Worm (Caenorhabditis elegans) whole organism, dauer: ENCODE results near the gene tbck-1.
"Not testable (repeated sequence)": the region's sequence is repeated elsewhere in the genome, so short reads cannot be mapped to it uniquely, and the experiment has no call there.

ENCODE experiments used
- unc-62 ChIP-seq: sonication (generic microtip); optimal IDR thresholded peaks from 2 replicates; lab custom pipeline; 2017; ENCODE audit warnings: missing biosample characterization, missing genetic modification reagents, missing genetic modification characterization

tbck-1 gene

ce11 chrII:4815356-4815755 is 13.0 kb upstream of the tbck-1 start:
- TF ChIP-seq unc-62 (GFP tag; lab: Kevin White, UChicago), result no peak

DNA sequence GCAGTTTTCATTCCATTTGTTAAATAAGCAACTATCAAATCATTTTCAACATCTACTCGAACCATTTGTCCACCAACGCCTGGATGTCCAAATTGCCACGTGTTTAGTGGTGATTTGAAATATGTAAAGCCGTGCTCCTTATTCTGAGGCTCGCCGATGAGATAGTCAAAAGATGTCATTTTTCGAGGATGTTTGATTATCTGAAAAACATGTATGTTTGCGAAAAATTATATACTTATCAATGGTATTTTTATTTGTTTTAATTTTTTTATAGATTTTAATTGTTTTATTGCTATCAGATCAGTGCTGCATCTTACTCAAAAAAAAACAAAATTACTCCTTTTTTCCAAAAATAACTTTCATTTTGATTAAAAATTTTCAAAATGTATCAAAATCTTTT is 9.6 kb upstream of the tbck-1 start:
- no peak for TF ChIP-seq unc-62 (GFP tag; lab: Kevin White, UChicago)

DNA sequence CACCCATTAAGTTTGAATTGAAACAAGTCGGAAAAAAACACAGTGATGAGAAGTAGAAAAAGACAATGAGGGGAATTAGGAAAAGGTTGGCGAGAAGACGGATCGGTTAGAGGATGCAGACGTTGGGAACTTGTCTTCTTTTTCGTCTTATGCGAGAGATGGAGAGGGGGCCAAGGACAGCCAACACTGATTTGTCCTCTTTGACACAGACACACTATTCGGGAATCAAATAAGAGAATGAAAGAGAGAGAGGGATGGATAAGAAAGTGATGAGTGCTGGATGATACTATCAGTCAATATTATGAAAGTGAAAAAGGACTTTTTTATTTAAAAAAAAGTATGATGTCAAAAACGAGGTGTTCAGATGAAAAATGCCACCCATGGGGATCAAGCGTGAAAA is 6.6 kb upstream of the tbck-1 start, which contains the start of gene lact-5:
Gene lact-5 (minus strand): TSS at position 1 of the 400 bp plus-strand sequence.
- TF ChIP-seq unc-62 (GFP tag; lab: Kevin White, UChicago), result no peak

DNA sequence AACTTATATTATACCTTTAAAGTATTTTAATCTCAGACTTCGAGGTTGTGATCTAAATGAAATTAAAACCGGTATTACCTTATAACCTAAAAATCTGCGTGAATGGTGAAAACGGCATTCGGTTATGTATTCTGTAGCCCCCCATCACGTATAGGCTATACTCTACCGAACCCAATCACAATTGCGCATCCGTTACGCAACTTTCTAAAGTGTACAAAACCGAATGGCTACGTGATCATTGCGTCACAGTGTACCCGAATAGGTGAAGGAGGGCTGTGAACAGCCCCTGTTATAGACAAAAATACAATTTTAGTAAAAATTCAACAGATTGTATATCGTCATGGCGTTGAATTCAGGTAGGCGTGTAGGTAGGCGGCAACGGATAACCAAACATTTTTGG is 5.7 kb upstream of the tbck-1 start:
- TF ChIP-seq unc-62 (GFP tag; lab: Kevin White, UChicago), result no peak

DNA sequence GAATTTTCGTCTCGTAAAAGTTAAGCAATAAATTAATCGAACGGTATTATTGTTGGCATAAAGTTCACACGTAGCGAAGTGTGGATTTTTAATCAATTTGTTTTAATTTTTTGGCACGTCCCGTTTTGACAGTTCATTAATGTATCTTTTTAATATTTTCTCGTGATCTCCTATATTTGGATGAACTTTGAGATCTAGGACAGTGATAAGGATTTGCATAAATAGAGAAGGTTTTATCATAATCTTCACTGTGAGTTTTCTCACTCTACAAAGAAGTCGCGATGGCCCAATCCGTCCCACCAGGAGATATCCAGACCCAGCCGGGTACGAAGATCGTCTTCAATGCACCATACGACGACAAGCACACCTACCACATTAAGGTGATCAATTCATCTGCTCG is 3.2 kb upstream of the tbck-1 start, which contains the start of the genes C33F10.8 and msp-40:
Gene C33F10.8 (minus strand): TSS at position 101 of the 400 bp plus-strand sequence.
Gene msp-40 (plus strand): TSS at position 282 of the 400 bp plus-strand sequence.
- not testable (repeated sequence) for TF ChIP-seq unc-62 (GFP tag; lab: Kevin White, UChicago)

DNA sequence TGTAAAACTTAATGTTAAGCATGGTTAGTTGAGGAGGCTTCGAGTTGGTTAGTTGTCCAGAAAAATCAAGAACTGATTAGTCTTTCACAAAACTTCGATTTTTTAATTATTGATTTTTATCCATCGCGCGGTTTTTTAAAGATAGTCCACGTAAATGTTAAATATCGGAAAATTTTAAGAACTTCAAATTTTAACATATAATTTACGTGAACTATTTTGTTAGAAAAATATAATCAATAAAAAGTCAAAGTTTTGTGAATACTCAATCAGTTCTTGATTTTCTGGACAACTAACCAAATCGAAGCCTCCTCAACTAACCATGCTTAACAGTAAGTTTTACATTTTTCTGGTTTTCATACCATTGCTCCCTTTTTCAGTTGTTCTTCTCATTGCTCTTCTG is 6.4 kb downstream of the tbck-1 start, which contains the start of the genes C33F10.11 and C33F10.1:
Gene C33F10.11 (minus strand): TSS at position 101 of the 400 bp plus-strand sequence.
Gene C33F10.1 (plus strand): TSS at position 263 of the 400 bp plus-strand sequence.
- no peak for TF ChIP-seq unc-62 (GFP tag; lab: Kevin White, UChicago)

ce11 chrII:4837659-4838058 is 9.3 kb downstream of the tbck-1 start, which contains the start of gene C33F10.12:
TSS of gene C33F10.12 (minus strand) at chrII:4837759.
- TF ChIP-seq unc-62 (GFP tag; lab: Kevin White, UChicago), result no peak

ce11 chrII:4842143-4842658 is 13.8 kb downstream of the tbck-1 start, which contains the start of the genes T23B7.2 and nspd-4:
TSS of gene T23B7.2 (minus strand) at chrII:4842243.
TSS of gene nspd-4 (plus strand) at chrII:4842608.
- not testable (repeated sequence) for TF ChIP-seq unc-62 (GFP tag; lab: Kevin White, UChicago)

- TF ChIP-seq unc-62 (GFP tag; lab: Kevin White, UChicago), result no peak
Observed at ce11 chrII:4849885-4850284, 21.5 kb downstream of the tbck-1 start, which contains the start of gene T23B7.3. TSS of gene T23B7.3 (plus strand) at chrII:4850185.

DNA sequence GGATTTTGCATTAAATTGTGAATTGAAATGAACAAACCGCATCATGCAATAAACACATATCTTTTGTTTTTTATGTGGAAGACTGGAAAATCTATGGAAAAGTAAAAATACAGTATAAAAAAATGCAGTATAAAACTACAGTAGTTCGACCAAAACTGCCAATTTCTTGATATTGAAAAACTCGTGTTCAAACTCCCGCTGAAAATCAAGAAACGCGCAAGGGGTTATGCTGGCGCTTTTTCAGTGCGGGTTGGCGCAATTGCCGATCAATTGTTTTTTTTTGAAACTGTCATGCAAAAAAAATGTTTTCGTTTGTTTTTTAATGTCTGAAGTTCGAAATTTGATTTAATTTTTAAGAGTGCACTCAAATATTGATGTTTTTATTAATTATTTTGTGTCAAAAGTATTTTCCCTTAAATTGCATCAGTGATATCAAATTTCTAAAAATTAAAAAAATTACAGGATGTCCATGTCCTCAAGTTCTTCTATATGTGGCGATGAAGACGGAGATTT is 23.3 kb downstream of the tbck-1 start, which contains the start of gene dnj-9:
Gene dnj-9 (plus strand): TSS at position 463 of the 513 bp plus-strand sequence.
- TF ChIP-seq unc-62 (GFP tag; lab: Kevin White, UChicago), result no peak

- TF ChIP-seq unc-62 (GFP tag; lab: Kevin White, UChicago), result no peak
Observed at ce11 chrII:4854761-4855160, 26.4 kb downstream of the tbck-1 start.

ce11 chrII:4855489-4855888 is 27.1 kb downstream of the tbck-1 start:
- no peak for TF ChIP-seq unc-62 (GFP tag; lab: Kevin White, UChicago)

DNA sequence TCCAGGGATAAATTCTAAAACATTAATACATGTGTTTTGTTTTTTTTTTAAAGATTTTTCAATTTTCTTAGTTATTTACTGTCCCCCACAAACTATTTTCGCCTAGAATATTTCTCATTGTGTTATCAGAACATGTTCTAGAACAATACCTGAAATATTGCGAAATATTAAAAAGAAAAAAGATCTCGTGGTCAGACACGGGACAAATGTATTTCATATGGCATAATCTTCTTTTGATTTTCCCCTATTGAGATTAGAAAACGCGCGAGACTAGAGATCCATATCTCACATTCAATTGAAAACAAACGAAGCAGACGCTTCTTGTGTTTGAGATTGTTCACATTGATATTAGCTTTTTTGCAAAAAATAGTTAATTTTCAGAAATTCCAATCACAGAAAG is 27.8 kb downstream of the tbck-1 start:
- TF ChIP-seq unc-62 (GFP tag; lab: Kevin White, UChicago), result no peak

DNA sequence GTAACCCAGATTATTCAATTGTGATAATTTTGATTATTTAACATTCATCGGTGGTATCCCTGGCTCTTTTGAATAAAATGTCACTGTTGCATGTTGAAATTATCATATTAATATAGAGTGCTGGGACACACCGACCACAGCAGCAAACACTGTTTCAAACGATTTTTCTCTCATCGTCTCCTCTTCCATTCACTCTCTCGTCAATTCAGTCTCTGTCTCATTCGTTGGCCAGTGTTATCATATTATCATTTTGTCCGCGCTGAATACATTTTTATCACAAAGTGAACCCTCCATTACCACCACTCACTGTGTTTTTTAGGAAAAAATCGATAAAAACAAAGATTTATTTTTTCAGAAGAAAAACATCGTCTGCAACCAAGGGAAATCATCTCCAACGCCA is 28.7 kb downstream of the tbck-1 start:
- no peak for TF ChIP-seq unc-62 (GFP tag; lab: Kevin White, UChicago)

DNA sequence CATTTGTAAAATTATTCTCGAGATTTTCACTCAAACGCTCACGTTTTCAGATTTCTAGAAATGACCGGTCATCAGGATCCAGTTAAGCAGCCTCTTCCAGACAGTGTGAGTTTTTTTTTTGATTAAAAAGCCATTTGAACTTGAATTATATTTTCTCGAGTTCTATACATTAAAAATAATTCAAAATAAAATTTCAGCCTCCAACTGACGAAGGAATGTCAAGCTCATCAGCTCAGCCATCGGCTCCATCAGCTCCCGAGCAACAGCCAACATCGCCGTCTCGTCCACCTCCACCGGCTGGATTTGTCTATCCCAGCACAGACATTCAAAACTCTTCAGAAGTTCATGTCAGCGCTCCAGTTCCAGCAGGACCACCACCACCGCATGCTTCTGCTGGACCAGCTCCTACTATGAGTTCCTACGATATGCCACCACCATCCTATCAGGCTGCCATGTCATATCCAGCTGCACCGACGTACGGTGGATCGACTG is 29.6 kb downstream of the tbck-1 start, which contains the start of gene F11G11.5:
Gene F11G11.5 (plus strand): TSS at position 51 of the 492 bp plus-strand sequence.
- TF ChIP-seq unc-62 (GFP tag; lab: Kevin White, UChicago), result no peak

- no peak for TF ChIP-seq unc-62 (GFP tag; lab: Kevin White, UChicago)
Observed at ce11 chrII:4858906-4859411, 30.6 kb downstream of the tbck-1 start.
